Worm (Caenorhabditis elegans) whole organism, L2 larva: ENCODE results near the gene srw-60.

ENCODE experiments used
- C34F6.9 ChIP-seq: fragments of 150-350 bp; optimal IDR thresholded peaks from 2 replicates; lab custom pipeline; 2014; ENCODE audit warnings: missing biosample characterization, missing genetic modification characterization
- F13H6.1 ChIP-seq: sonication (generic microtip); optimal IDR thresholded peaks from 2 replicates; lab custom pipeline; 2016; ENCODE audit warnings: missing genetic modification characterization, missing compliant biosample characterization
- R02D3.7 ChIP-seq: fragments of 150-350 bp; optimal IDR thresholded peaks from 2 replicates; lab custom pipeline; 2014; ENCODE audit warnings: missing biosample characterization, missing genetic modification characterization
- alr-1 ChIP-seq: fragments of 150-350 bp; optimal IDR thresholded peaks from 2 replicates; lab custom pipeline; 2014; ENCODE audit warnings: missing biosample characterization, missing genetic modification characterization
- aly-2 ChIP-seq: fragments of 150-350 bp; optimal IDR thresholded peaks from 2 replicates; lab custom pipeline; 2014; ENCODE audit warnings: missing biosample characterization, missing genetic modification characterization
- ama-1 ChIP-seq: fragments of 150-350 bp; optimal IDR thresholded peaks from 2 replicates; lab custom pipeline; 2018; ENCODE audit warnings: inconsistent platforms
- blmp-1 ChIP-seq: sonication (generic microtip); optimal IDR thresholded peaks from 2 replicates; lab custom pipeline; 2017; ENCODE audit warnings: missing genetic modification characterization, mild to moderate bottlenecking, missing compliant biosample characterization, antibody characterized with exemption, moderate library complexity; ENCODE audit not compliant: insufficient read depth
- ceh-16 ChIP-seq: fragments of 150-350 bp; optimal IDR thresholded peaks from 2 replicates; lab custom pipeline; 2014; ENCODE audit warnings: missing biosample characterization, missing genetic modification characterization
- ceh-82 ChIP-seq: fragments of 150-350 bp; optimal IDR thresholded peaks from 2 replicates; lab custom pipeline; 2014; ENCODE audit warnings: missing biosample characterization, missing genetic modification characterization
- crh-2 ChIP-seq: sonication (generic microtip); optimal IDR thresholded peaks from 2 replicates; lab custom pipeline; 2017; ENCODE audit warnings: missing biosample characterization, missing genetic modification characterization
- dmd-4 ChIP-seq: sonication (generic microtip); optimal IDR thresholded peaks from 2 replicates; lab custom pipeline; 2017; ENCODE audit warnings: missing biosample characterization, missing genetic modification characterization
- egl-27 ChIP-seq: sonication (generic microtip); optimal IDR thresholded peaks from 3 replicates; lab custom pipeline; 2017; ENCODE audit warnings: missing biosample characterization, missing genetic modification reagents, missing genetic modification characterization
- elt-1 ChIP-seq: fragments of 150-350 bp; optimal IDR thresholded peaks from 2 replicates; lab custom pipeline; 2014; ENCODE audit warnings: missing biosample characterization, missing genetic modification characterization
- elt-3 ChIP-seq: sonication (generic microtip); optimal IDR thresholded peaks from 2 replicates; lab custom pipeline; 2017; ENCODE audit warnings: missing biosample characterization, missing genetic modification characterization
- fos-1 ChIP-seq: fragments of 150-350 bp; optimal IDR thresholded peaks from 2 replicates; lab custom pipeline; 2014; ENCODE audit warnings: missing biosample characterization, missing genetic modification characterization
- lin-13 ChIP-seq: fragments of 150-350 bp; optimal IDR thresholded peaks from 2 replicates; lab custom pipeline; 2014; ENCODE audit warnings: missing biosample characterization, missing genetic modification reagents, missing genetic modification characterization
- lsy-2 ChIP-seq, 2 experiments: fragments of 150-350 bp in 1 of 2; sonication (generic microtip) in 1 of 2; optimal IDR thresholded peaks; 2 replicates each; lab custom pipeline; 2014 to 2017; ENCODE audit warnings: missing biosample characterization in 2 of 2, missing genetic modification characterization in 2 of 2
- mab-5 ChIP-seq: fragments of 150-350 bp; optimal IDR thresholded peaks from 2 replicates; lab custom pipeline; 2014; ENCODE audit warnings: missing biosample characterization, missing genetic modification characterization
- nhr-11 ChIP-seq: fragments of 150-350 bp; optimal IDR thresholded peaks from 2 replicates; lab custom pipeline; 2014; ENCODE audit warnings: missing biosample characterization, missing genetic modification characterization
- nhr-12 ChIP-seq: fragments of 150-350 bp; optimal IDR thresholded peaks from 2 replicates; lab custom pipeline; 2014; ENCODE audit warnings: missing biosample characterization, missing genetic modification characterization
- nhr-129 ChIP-seq: fragments of 150-350 bp; optimal IDR thresholded peaks from 2 replicates; lab custom pipeline; 2014; ENCODE audit warnings: missing biosample characterization, missing genetic modification characterization
- nhr-21 ChIP-seq: fragments of 150-350 bp; optimal IDR thresholded peaks from 2 replicates; lab custom pipeline; 2014; ENCODE audit warnings: missing biosample characterization, missing genetic modification characterization
- nhr-23 ChIP-seq: fragments of 150-350 bp; optimal IDR thresholded peaks from 2 replicates; lab custom pipeline; 2014; ENCODE audit warnings: missing biosample characterization, missing genetic modification reagents, missing genetic modification characterization
- nhr-6 ChIP-seq: fragments of 150-350 bp; optimal IDR thresholded peaks from 2 replicates; lab custom pipeline; 2014; ENCODE audit warnings: missing biosample characterization, missing genetic modification characterization
- nhr-77 ChIP-seq: fragments of 150-350 bp; optimal IDR thresholded peaks from 2 replicates; lab custom pipeline; 2014; ENCODE audit warnings: missing biosample characterization, missing genetic modification characterization
- peb-1 ChIP-seq: fragments of 150-350 bp; optimal IDR thresholded peaks from 2 replicates; lab custom pipeline; 2014; ENCODE audit warnings: missing biosample characterization, missing genetic modification characterization
- sem-4 ChIP-seq: fragments of 150-350 bp; optimal IDR thresholded peaks from 2 replicates; lab custom pipeline; 2014; ENCODE audit warnings: missing biosample characterization, missing genetic modification reagents, missing genetic modification characterization
- sma-3 ChIP-seq: sonication (generic microtip); optimal IDR thresholded peaks from 2 replicates; lab custom pipeline; 2016; ENCODE audit warnings: missing genetic modification reagents, missing genetic modification characterization, missing compliant biosample characterization
- snpc-4 ChIP-seq: fragments of 150-350 bp; optimal IDR thresholded peaks from 2 replicates; lab custom pipeline; 2014; ENCODE audit warnings: missing biosample characterization, missing genetic modification characterization
- unc-62 ChIP-seq: fragments of 150-350 bp; optimal IDR thresholded peaks from 2 replicates; lab custom pipeline; 2014; ENCODE audit warnings: missing biosample characterization, missing genetic modification reagents, missing genetic modification characterization
- zag-1 ChIP-seq: fragments of 150-350 bp; optimal IDR thresholded peaks from 2 replicates; lab custom pipeline; 2014; ENCODE audit warnings: missing biosample characterization, missing genetic modification characterization
- ztf-1 ChIP-seq: fragments of 200-800 bp; sonication (Bioruptor generic); conservative IDR thresholded peaks from 2 replicates; pipeline ENCODE4 v1.3.6; 2022; ENCODE audit warnings: missing genetic modification characterization, missing compliant biosample characterization
- ztf-11 ChIP-seq: sonication (generic microtip); optimal IDR thresholded peaks from 2 replicates; lab custom pipeline; 2017; ENCODE audit warnings: missing biosample characterization, missing genetic modification characterization
- ztf-4 ChIP-seq: fragments of 150-350 bp; optimal IDR thresholded peaks from 2 replicates; lab custom pipeline; 2014; ENCODE audit warnings: missing biosample characterization, missing genetic modification characterization

Gene srw-60

DNA sequence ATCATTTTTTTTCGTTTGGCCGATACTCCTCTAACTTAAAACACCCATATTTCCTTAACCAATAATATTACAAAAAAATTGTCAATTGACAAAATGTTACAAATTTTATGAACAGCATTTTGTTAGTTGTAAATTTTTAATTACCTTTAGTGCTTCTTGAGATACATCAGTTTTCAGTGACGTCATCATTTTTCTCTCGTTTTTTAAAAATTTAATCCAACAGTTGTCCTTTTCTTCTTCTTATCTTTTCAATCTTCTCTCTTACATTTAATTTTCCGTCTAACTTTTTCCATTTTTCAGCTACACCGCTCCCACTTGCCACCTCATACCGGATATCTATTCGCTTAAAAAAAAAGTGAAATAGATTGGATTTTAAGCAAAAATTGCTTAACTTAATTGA, 38.3 kb downstream of the srw-60 start, which contains the start of gene lido-8:
lido-8 (plus strand) TSS at position 301 of the 400 bp plus-strand sequence.
- TF ChIP-seq unc-62 (GFP tag; lab: Kevin White, UChicago) (no peak), nhr-12 (tag; lab: Kevin White, UChicago) (no peak), nhr-23 (no peak), fos-1 (tag; lab: Kevin White, UChicago) (no peak), elt-1 (tag; lab: Kevin White, UChicago) (no peak), ceh-16 (tag; lab: Kevin White, UChicago) (no peak), elt-3 (tag; lab: Kevin White, UChicago) (no peak), nhr-21 (tag; lab: Kevin White, UChicago) (no peak), C34F6.9 (tag; lab: Kevin White, UChicago) (no peak), R02D3.7 (tag; lab: Kevin White, UChicago) (no peak)

DNA sequence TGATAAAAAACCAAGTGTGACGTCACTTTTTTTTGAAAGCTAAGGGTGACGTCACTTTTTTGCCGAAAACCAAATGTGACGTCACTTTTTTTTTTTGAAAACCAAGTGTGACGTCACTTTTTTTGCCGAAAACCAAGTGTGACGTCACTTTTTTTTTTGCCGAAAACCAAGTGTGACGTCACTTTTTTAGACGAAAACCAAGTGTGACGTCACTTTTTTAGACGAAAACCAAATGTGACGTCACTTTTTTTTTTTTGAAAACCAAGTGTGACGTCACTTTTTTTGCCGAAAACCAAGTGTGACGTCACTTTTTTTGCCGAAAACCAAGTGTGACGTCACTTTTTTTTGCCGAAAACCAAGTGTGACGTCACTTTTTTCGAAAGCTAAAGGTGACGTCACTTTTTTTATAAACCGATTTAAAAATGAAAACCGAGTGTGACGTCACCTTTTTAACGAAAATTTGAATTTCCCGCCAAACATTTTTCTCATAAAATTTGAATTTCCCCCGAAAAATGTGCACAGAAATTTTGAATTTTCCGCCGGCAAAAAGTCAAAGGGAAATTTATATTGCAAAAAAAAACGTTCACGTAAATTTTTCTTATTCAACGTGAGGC, 39.5 kb downstream of the srw-60 start:
- TF ChIP-seq nhr-11 (tag; lab: Kevin White, UChicago): no peak
- no peak for TF ChIP-seq mab-5 (tag; lab: Kevin White, UChicago)
- no peak for TF ChIP-seq nhr-12 (tag; lab: Kevin White, UChicago)
- TF ChIP-seq elt-1 (tag; lab: Kevin White, UChicago): no peak
- TF ChIP-seq blmp-1 (tag; lab: Kevin White, UChicago): no peak
- TF ChIP-seq lsy-2 (tag; optimal IDR thresholded peaks at IDR 0.05; lab: Kevin White, UChicago): no peak
- no peak for TF ChIP-seq ceh-16 (tag; lab: Kevin White, UChicago)
- TF ChIP-seq sem-4 (tag; lab: Kevin White, UChicago): no peak
- no peak for TF ChIP-seq crh-2 (tag; lab: Kevin White, UChicago)
- no peak for TF ChIP-seq sma-3 (GFP tag; lab: Kevin White, UChicago)
- no peak for TF ChIP-seq dmd-4 (tag; lab: Kevin White, UChicago)

ce11 chrII:3000535-3001264, 42.3 kb downstream of the srw-60 start, which contains the start of gene lido-9:
Gene lido-9, plus strand, starts transcription at chrII:3000768.
- no peak for TF ChIP-seq peb-1 (tag; lab: Kevin White, UChicago)
- no peak for TF ChIP-seq unc-62 (GFP tag; lab: Kevin White, UChicago)
- TF ChIP-seq elt-3 (tag; lab: Kevin White, UChicago): no peak

DNA sequence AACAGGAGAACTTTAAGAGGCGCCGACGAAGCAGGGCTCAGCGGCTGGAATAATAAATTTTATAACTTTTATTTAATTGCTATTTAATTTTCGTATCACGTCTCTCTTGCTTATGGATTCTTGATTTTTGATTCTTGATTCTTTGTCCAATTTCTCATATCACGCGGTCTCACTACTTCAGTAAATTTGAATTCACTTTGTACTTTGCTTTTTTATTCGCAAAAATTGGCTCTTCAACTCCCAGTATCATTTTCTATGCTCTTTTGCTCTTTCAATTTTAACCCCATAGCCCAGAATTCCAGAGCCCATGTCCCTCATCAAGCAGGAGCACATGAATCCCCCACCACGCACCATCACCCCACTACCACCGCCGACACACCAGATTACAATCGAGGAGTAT, 43.8 kb downstream of the srw-60 start, which contains the start of gene lido-10:
lido-10 (plus strand) TSS at position 301 of the 400 bp plus-strand sequence.
- TF ChIP-seq fos-1 (tag; lab: Kevin White, UChicago) (no peak), ztf-11 (tag; lab: Kevin White, UChicago) (no peak), nhr-21 (tag; lab: Kevin White, UChicago) (no peak), nhr-129 (tag; lab: Kevin White, UChicago) (no peak), sem-4 (tag; lab: Kevin White, UChicago) (no peak), ztf-1 (no peak), egl-27 (tag; lab: Kevin White, UChicago) (no peak), aly-2 (tag; lab: Kevin White, UChicago) (no peak), C34F6.9 (tag; lab: Kevin White, UChicago) (no peak), R02D3.7 (tag; lab: Kevin White, UChicago) (no peak), snpc-4 (no peak), alr-1 (tag; lab: Kevin White, UChicago) (no peak), nhr-6 (tag; lab: Kevin White, UChicago) (no peak), ztf-4 (no peak), ama-1 (lab: Kevin White, UChicago) (no peak), nhr-77 (no peak), nhr-23 (no peak), ceh-82 (tag; lab: Kevin White, UChicago) (no peak)

- TF ChIP-seq blmp-1 (tag; lab: Kevin White, UChicago) (no peak), snpc-4 (no peak), C34F6.9 (tag; lab: Kevin White, UChicago) (no peak), elt-3 (tag; lab: Kevin White, UChicago) (no peak), nhr-6 (tag; lab: Kevin White, UChicago) (no peak), F13H6.1 (tag; lab: Kevin White, UChicago) (no peak), zag-1 (no peak), lin-13 (GFP tag; lab: Kevin White, UChicago) (no peak), mab-5 (tag; lab: Kevin White, UChicago) (no peak), dmd-4 (tag; lab: Kevin White, UChicago) (no peak), R02D3.7 (tag; lab: Kevin White, UChicago) (no peak)
Measured at ce11 chrII:3003667-3004066, 45.3 kb downstream of the srw-60 start, which contains the start of gene lido-11. Gene lido-11, plus strand, starts transcription at chrII:3003967.
